Fruit fly (Drosophila melanogaster) whole organism, embryonic: Measurements from ENCODE around the gene Alp9.

Source experiments
- Bteb2 ChIP-seq: fragments of 200-800 bp; sonication (Bioruptor generic); optimal IDR thresholded peaks from 2 replicates; lab custom pipeline; 2016; ENCODE audit warnings: missing biosample characterization, missing genetic modification characterization
- CG10979 ChIP-seq: fragments of 200-800 bp; sonication (Bioruptor generic); optimal IDR thresholded peaks from 2 replicates; lab custom pipeline; 2018; ENCODE audit warnings: missing biosample characterization, mild to moderate bottlenecking, missing genetic modification characterization, moderate library complexity
- CG13424 ChIP-seq: fragments of 200-800 bp; sonication (Bioruptor generic); optimal IDR thresholded peaks from 2 replicates; lab custom pipeline; 2019; ENCODE audit warnings: missing biosample characterization, mild to moderate bottlenecking, missing genetic modification characterization, moderate library complexity
- CG13775 ChIP-seq: fragments of 200-800 bp; sonication (Bioruptor generic); optimal IDR thresholded peaks from 3 replicates; lab custom pipeline; 2017; ENCODE audit warnings: missing biosample characterization, mild to moderate bottlenecking, missing genetic modification characterization
- CG16779 ChIP-seq: fragments of 200-800 bp; sonication (Bioruptor generic); IDR thresholded peaks from 2 replicates; pipeline ENCODE4 v1.3.6; 2022; ENCODE audit warnings: missing biosample characterization, missing genetic modification characterization
- CG16815 ChIP-seq: fragments of 200-800 bp; sonication (Bioruptor generic); optimal IDR thresholded peaks from 3 replicates; lab custom pipeline; 2017; ENCODE audit warnings: missing biosample characterization, mild to moderate bottlenecking, missing genetic modification characterization
- CG17328 ChIP-seq: fragments of 200-800 bp; sonication (Bioruptor generic); IDR thresholded peaks from 2 replicates; pipeline ENCODE4 v1.3.6; 2022; ENCODE audit warnings: missing biosample characterization, missing genetic modification characterization
- CG18476 ChIP-seq: fragments of 200-800 bp; sonication (Bioruptor generic); optimal IDR thresholded peaks from 2 replicates; lab custom pipeline; 2016; ENCODE audit warnings: missing biosample characterization, mild to moderate bottlenecking, missing genetic modification characterization
- CG2712 ChIP-seq: fragments of 200-800 bp; optimal IDR thresholded peaks from 3 replicates; lab custom pipeline; 2019; ENCODE audit warnings: missing biosample characterization, mild to moderate bottlenecking, missing genetic modification characterization, moderate library complexity
- CG31365 ChIP-seq: fragments of 200-800 bp; sonication (Bioruptor generic); optimal IDR thresholded peaks from 2 replicates; lab custom pipeline; 2018; ENCODE audit warnings: missing biosample characterization, mild to moderate bottlenecking, missing genetic modification characterization
- CG31388 ChIP-seq: fragments of 200-800 bp; sonication (Bioruptor generic); optimal IDR thresholded peaks from 2 replicates; lab custom pipeline; 2016; ENCODE audit warnings: missing biosample characterization, missing genetic modification characterization
- CG3407 ChIP-seq: fragments of 200-800 bp; sonication (Bioruptor generic); optimal IDR thresholded peaks from 2 replicates; lab custom pipeline; 2018; ENCODE audit warnings: missing biosample characterization, mild to moderate bottlenecking, missing genetic modification characterization
- CG5180 ChIP-seq: fragments of 200-800 bp; sonication (Bioruptor generic); optimal IDR thresholded peaks from 3 replicates; lab custom pipeline; 2017; ENCODE audit warnings: missing biosample characterization, missing genetic modification characterization, mild to moderate bottlenecking, moderate library complexity, missing genetic modification reagents
- CG5953 ChIP-seq: fragments of 200-800 bp; sonication (Bioruptor generic); IDR thresholded peaks from 2 replicates; pipeline ENCODE4 v1.3.6; 2022; ENCODE audit warnings: missing biosample characterization, missing genetic modification characterization
- CG7271 ChIP-seq: fragments of 200-800 bp; sonication (Bioruptor generic); optimal IDR thresholded peaks from 2 replicates; lab custom pipeline; 2018; ENCODE audit warnings: missing biosample characterization, mild to moderate bottlenecking, missing genetic modification characterization, moderate library complexity
- CG8281 ChIP-seq: fragments of 200-800 bp; sonication (Bioruptor generic); optimal IDR thresholded peaks from 2 replicates; lab custom pipeline; 2018; ENCODE audit warnings: missing biosample characterization, mild to moderate bottlenecking, missing genetic modification characterization, moderate library complexity
- CkIIα-i1 ChIP-seq: fragments of 200-800 bp; sonication (Bioruptor generic); IDR thresholded peaks from 2 replicates; pipeline ENCODE4 v1.3.6; 2022; ENCODE audit warnings: missing biosample characterization, missing genetic modification characterization
- Dad ChIP-seq: fragments of 200-800 bp; sonication (Bioruptor generic); optimal IDR thresholded peaks from 3 replicates; lab custom pipeline; 2016; ENCODE audit warnings: missing biosample characterization, missing genetic modification characterization
- Deaf1 ChIP-seq: fragments of 200-800 bp; optimal IDR thresholded peaks from 3 replicates; lab custom pipeline; 2019; ENCODE audit warnings: missing biosample characterization, mild to moderate bottlenecking, missing genetic modification characterization, moderate library complexity
- Doc2 ChIP-seq: fragments of 200-800 bp; sonication (Bioruptor generic); IDR thresholded peaks from 2 replicates; pipeline ENCODE4 v1.3.6; 2022; ENCODE audit warnings: missing biosample characterization, missing genetic modification characterization
- Ets65A ChIP-seq: fragments of 200-800 bp; sonication (Bioruptor generic); peaks from one replicate; lab custom pipeline; 2016; ENCODE audit warnings: missing biosample characterization, missing genetic modification characterization
- Fer3 ChIP-seq: fragments of 200-800 bp; sonication (Bioruptor generic); optimal IDR thresholded peaks from 2 replicates; lab custom pipeline; 2018; ENCODE audit warnings: missing biosample characterization, mild to moderate bottlenecking, missing genetic modification characterization, moderate library complexity
- Gsc ChIP-seq: fragments of 200-800 bp; sonication (Bioruptor generic); IDR thresholded peaks from 2 replicates; pipeline ENCODE4 v1.3.6; 2022; ENCODE audit warnings: missing biosample characterization, missing genetic modification characterization
- MBD-R2 ChIP-seq: fragments of 200-800 bp; sonication (Bioruptor generic); IDR thresholded peaks from 2 replicates; pipeline ENCODE4 v1.3.6; 2022; ENCODE audit warnings: missing biosample characterization, missing genetic modification characterization
- Med ChIP-seq: fragments of 200-800 bp; sonication (Bioruptor generic); peaks from one replicate; lab custom pipeline; 2016; ENCODE audit warnings: missing biosample characterization, missing genetic modification characterization, mild to moderate bottlenecking, inconsistent platforms, moderate library complexity
- Mes4 ChIP-seq: fragments of 200-800 bp; sonication (Bioruptor generic); optimal IDR thresholded peaks from 2 replicates; lab custom pipeline; 2016; ENCODE audit warnings: missing biosample characterization, missing genetic modification characterization
- Ravus ChIP-seq: fragments of 200-800 bp; sonication (Bioruptor generic); IDR thresholded peaks from 2 replicates; pipeline ENCODE4 v1.3.6; 2022; ENCODE audit warnings: missing biosample characterization, missing genetic modification characterization
- Sin3A ChIP-seq: fragments of >200 bp; optimal IDR thresholded peaks from 2 replicates; lab custom pipeline; 2018
- Xbp1 ChIP-seq: fragments of 200-800 bp; sonication (Bioruptor generic); optimal IDR thresholded peaks from 3 replicates; lab custom pipeline; 2016; ENCODE audit warnings: missing biosample characterization, mild to moderate bottlenecking, missing genetic modification characterization
- bab2 ChIP-seq: fragments of 200-800 bp; sonication (Bioruptor generic); optimal IDR thresholded peaks from 2 replicates; lab custom pipeline; 2016; ENCODE audit warnings: missing biosample characterization, missing genetic modification characterization
- bcd ChIP-seq: fragments of 200-800 bp; sonication (Bioruptor generic); optimal IDR thresholded peaks from 2 replicates; lab custom pipeline; 2017; ENCODE audit warnings: missing biosample characterization, mild to moderate bottlenecking, missing genetic modification characterization
- chm ChIP-seq: fragments of 200-800 bp; sonication (Bioruptor generic); IDR thresholded peaks from 2 replicates; pipeline ENCODE4 v1.3.6; 2022; ENCODE audit warnings: missing biosample characterization, missing genetic modification characterization
- corto ChIP-seq: fragments of 200-800 bp; sonication (Bioruptor generic); optimal IDR thresholded peaks from 2 replicates; lab custom pipeline; 2016; ENCODE audit warnings: missing biosample characterization, mild to moderate bottlenecking, missing genetic modification characterization, moderate library complexity
- danr ChIP-seq: fragments of 200-800 bp; sonication (Bioruptor generic); IDR thresholded peaks from 2 replicates; pipeline ENCODE4 v1.3.6; 2022; ENCODE audit warnings: missing biosample characterization, missing genetic modification characterization
- dmrt99B ChIP-seq: fragments of 200-800 bp; sonication (Bioruptor generic); optimal IDR thresholded peaks from 2 replicates; lab custom pipeline; 2018; ENCODE audit warnings: missing biosample characterization, mild to moderate bottlenecking, missing genetic modification characterization, moderate library complexity
- ewg ChIP-seq: fragments of 200-800 bp; sonication (Bioruptor generic); optimal IDR thresholded peaks from 3 replicates; lab custom pipeline; 2017; ENCODE audit warnings: mild to moderate bottlenecking, missing biosample characterization, missing genetic modification reagents, missing genetic modification characterization
- gcm ChIP-seq: fragments of 200-800 bp; sonication (Bioruptor generic); optimal IDR thresholded peaks from 2 replicates; lab custom pipeline; 2019; ENCODE audit warnings: missing biosample characterization, mild to moderate bottlenecking, missing genetic modification characterization, moderate library complexity
- ind ChIP-seq: fragments of 200-800 bp; sonication (Bioruptor generic); optimal IDR thresholded peaks from 3 replicates; lab custom pipeline; 2016; ENCODE audit warnings: missing biosample characterization, missing genetic modification characterization
- jumu ChIP-seq: fragments of 200-800 bp; sonication (Bioruptor generic); optimal IDR thresholded peaks from 3 replicates; lab custom pipeline; 2016; ENCODE audit warnings: missing biosample characterization, missing genetic modification characterization
- klu ChIP-seq: fragments of 200-800 bp; sonication (Bioruptor generic); IDR thresholded peaks from 2 replicates; pipeline ENCODE4 v1.3.6; 2022; ENCODE audit warnings: missing biosample characterization, missing genetic modification characterization
- mirr ChIP-seq: fragments of 200-800 bp; sonication (Bioruptor generic); optimal IDR thresholded peaks from 3 replicates; lab custom pipeline; 2018; ENCODE audit warnings: missing biosample characterization, mild to moderate bottlenecking, missing genetic modification characterization
- nau ChIP-seq: fragments of 200-800 bp; sonication (Bioruptor generic); optimal IDR thresholded peaks from 3 replicates; lab custom pipeline; 2017; ENCODE audit warnings: missing biosample characterization, mild to moderate bottlenecking, missing genetic modification characterization, missing genetic modification reagents
- phol ChIP-seq: fragments of 200-800 bp; sonication (Bioruptor generic); optimal IDR thresholded peaks from 3 replicates; lab custom pipeline; 2018; ENCODE audit warnings: missing biosample characterization, mild to moderate bottlenecking, missing genetic modification characterization, moderate library complexity
- pum ChIP-seq: fragments of 200-800 bp; sonication (Bioruptor generic); optimal IDR thresholded peaks from 2 replicates; lab custom pipeline; 2016; ENCODE audit warnings: missing biosample characterization, missing genetic modification characterization
- repo ChIP-seq: fragments of 200-800 bp; sonication (Bioruptor generic); optimal IDR thresholded peaks from 2 replicates; lab custom pipeline; 2016; ENCODE audit warnings: missing biosample characterization, missing genetic modification characterization
- ro ChIP-seq: fragments of 200-800 bp; sonication (Bioruptor generic); IDR thresholded peaks from 2 replicates; pipeline ENCODE4 v1.3.6; 2022; ENCODE audit warnings: missing biosample characterization, missing genetic modification characterization
- schlank ChIP-seq: fragments of 200-800 bp; sonication (Bioruptor generic); optimal IDR thresholded peaks from 2 replicates; lab custom pipeline; 2018; ENCODE audit warnings: missing biosample characterization, mild to moderate bottlenecking, missing genetic modification characterization
- slou ChIP-seq: fragments of 200-800 bp; sonication (Bioruptor generic); optimal IDR thresholded peaks from 3 replicates; lab custom pipeline; 2016; ENCODE audit warnings: missing biosample characterization, missing genetic modification characterization
- sna ChIP-seq: fragments of 200-800 bp; sonication (Bioruptor generic); IDR thresholded peaks from 2 replicates; pipeline ENCODE4 v1.3.6; 2022; ENCODE audit warnings: missing biosample characterization, missing genetic modification characterization; ENCODE audit not compliant: partially characterized antibody
- unc-4 ChIP-seq: fragments of 200-800 bp; sonication (Bioruptor generic); IDR thresholded peaks from 2 replicates; pipeline ENCODE4 v1.3.6; 2022; ENCODE audit warnings: missing biosample characterization, missing genetic modification characterization; ENCODE audit not compliant: partially characterized antibody
- vfl ChIP-seq: fragments of 200-800 bp; sonication (Bioruptor generic); optimal IDR thresholded peaks from 2 replicates; lab custom pipeline; 2016; ENCODE audit warnings: missing biosample characterization, missing genetic modification characterization
- vvl ChIP-seq: fragments of 200-800 bp; sonication (Bioruptor generic); IDR thresholded peaks from 2 replicates; pipeline ENCODE4 v1.3.6; 2022; ENCODE audit warnings: missing biosample characterization, missing genetic modification characterization

Gene Alp9

dm6 chr3L:5583295-5583707 lies 12.0 kb upstream of the Alp9 start (continued):
- TF ChIP-seq Med (GFP tag; lab: Kevin White, UChicago) = peak; percentile 98
- peak; percentile 79 for TF ChIP-seq CG16815 (GFP tag; lab: Kevin White, UChicago)
- peak; percentile 67 for TF ChIP-seq ro (GFP tag; lab: Robert Waterston, UW)
- TF ChIP-seq Ets65A = peak; percentile 100
- peak; percentile 89 for TF ChIP-seq Xbp1 (GFP tag; lab: Kevin White, UChicago)
- peak; percentile 90 for TF ChIP-seq Sin3A
- peak; percentile 92 for TF ChIP-seq ind (GFP tag; lab: Kevin White, UChicago)
- no peak for TF ChIP-seq CG31365 (tag; lab: Kevin White, UChicago)
- no peak for TF ChIP-seq ewg
- peak; percentile 79 for TF ChIP-seq CG18476
- TF ChIP-seq CG31388 = peak; percentile 80
- peak; percentile 81 for TF ChIP-seq Dad (GFP tag; lab: Kevin White, UChicago)
- peak; percentile 55 for TF ChIP-seq Mes4 (GFP tag; lab: Kevin White, UChicago)
- peak; percentile 69 for TF ChIP-seq CG7271
- peak; percentile 86 for TF ChIP-seq unc-4
- peak; percentile 91 for TF ChIP-seq MBD-R2 (GFP tag; lab: Robert Waterston, UW)
- peak; percentile 92 for TF ChIP-seq klu (GFP tag; lab: Robert Waterston, UW)
- TF ChIP-seq CG17328 = peak; percentile 80
- TF ChIP-seq vvl (GFP tag; lab: Robert Waterston, UW) = peak; percentile 92
- peak; percentile 87 for TF ChIP-seq vfl (GFP tag; lab: Kevin White, UChicago)
- peak; percentile 77 for TF ChIP-seq CkIIα-i1 (GFP tag; lab: Robert Waterston, UW)
- peak; percentile 67 for TF ChIP-seq Ravus (GFP tag; lab: Robert Waterston, UW)
- peak; percentile 87 for TF ChIP-seq chm (GFP tag; lab: Robert Waterston, UW)
- TF ChIP-seq gcm (GFP tag; lab: Kevin White, UChicago) = no peak
- TF ChIP-seq sna = peak; percentile 86
- TF ChIP-seq dmrt99B = no peak
- TF ChIP-seq CG5953 = peak; percentile 85
- TF ChIP-seq nau (GFP tag; lab: Kevin White, UChicago) = no peak
- TF ChIP-seq bcd (GFP tag; lab: Kevin White, UChicago) = peak; percentile 82
- TF ChIP-seq jumu (GFP tag; lab: Kevin White, UChicago) = peak; percentile 88
- no peak for TF ChIP-seq CG5180 (GFP tag; lab: Kevin White, UChicago)
- no peak for TF ChIP-seq corto (GFP tag; lab: Kevin White, UChicago)
- TF ChIP-seq Deaf1 = no peak
- peak; percentile 59; the same call in 1 of the 2 replicates for TF ChIP-seq CG16779 (GFP tag; lab: Robert Waterston, UW)
- peak; percentile 86 for TF ChIP-seq CG2712
- peak; percentile 70 for TF ChIP-seq Gsc (GFP tag; lab: Robert Waterston, UW)
- peak; percentile 88 for TF ChIP-seq CG13424
- no peak for TF ChIP-seq Fer3 (tag; lab: Kevin White, UChicago)
- TF ChIP-seq Bteb2 (GFP tag; lab: Kevin White, UChicago) = peak; percentile 67
- peak; percentile 90 for TF ChIP-seq phol (tag; lab: Kevin White, UChicago)
- TF ChIP-seq schlank (tag; lab: Kevin White, UChicago) = peak; percentile 63
- peak; percentile 91 for TF ChIP-seq CG13775 (GFP tag; lab: Kevin White, UChicago)
- peak; percentile 90 for TF ChIP-seq bab2
- TF ChIP-seq CG8281 (tag; lab: Kevin White, UChicago) = peak; percentile 49
- no peak for TF ChIP-seq CG3407 (GFP tag; lab: Kevin White, UChicago)
- TF ChIP-seq slou (GFP tag; lab: Kevin White, UChicago) = peak; percentile 53
- peak; percentile 73; the same call in 1 of the 2 replicates for TF ChIP-seq Doc2 (GFP tag; lab: Robert Waterston, UW)
- TF ChIP-seq danr (GFP tag; lab: Robert Waterston, UW) = peak; percentile 88
- peak; percentile 75 for TF ChIP-seq repo (GFP tag; lab: Kevin White, UChicago)
- TF ChIP-seq pum (GFP tag; lab: Kevin White, UChicago) = peak; percentile 90
- TF ChIP-seq CG10979 (tag; lab: Kevin White, UChicago) = peak; percentile 70
- TF ChIP-seq mirr (GFP tag; lab: Kevin White, UChicago) = no peak
